Worm (Caenorhabditis elegans): ENCODE data around the gene nlp-67.

nlp-67 gene

ce11 chrX:16151302-16151701, 32.9 kb upstream of the nlp-67 start:
- TF ChIP-seq hlh-1 (tag; optimal IDR thresholded peaks at IDR 0.05) (no peak), ceh-39 (tag; optimal IDR thresholded peaks at IDR 0.05) (no peak), sem-2 (GFP tag; optimal IDR thresholded peaks at IDR 0.05) (no peak), unc-62 (GFP tag; optimal IDR thresholded peaks at IDR 0.05) (no peak), zip-8 (tag; optimal IDR thresholded peaks at IDR 0.05) (no peak), mls-2 (tag; optimal IDR thresholded peaks at IDR 0.05) (no peak), snpc-4 (tag; optimal IDR thresholded peaks at IDR 0.05) (no peak)

DNA sequence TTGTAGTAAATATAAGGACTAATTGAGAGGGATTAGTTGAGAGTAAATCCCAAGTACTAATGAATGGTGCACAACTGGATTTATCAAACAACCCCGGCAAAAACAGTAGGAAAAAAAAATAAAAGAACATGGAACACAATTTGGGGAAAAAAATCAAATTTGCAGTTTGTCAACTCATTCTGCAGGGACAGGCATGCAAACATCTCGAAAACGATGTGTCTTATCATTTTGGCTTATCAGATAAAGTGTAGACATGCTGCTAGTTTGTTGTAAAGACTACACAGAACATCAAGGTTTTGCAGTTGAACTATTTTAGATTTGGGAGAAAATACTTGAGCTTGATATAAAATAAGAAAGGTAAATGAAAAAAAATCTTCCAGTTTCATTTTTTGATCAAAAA, 30.4 kb upstream of the nlp-67 start:
- no peak for TF ChIP-seq lin-32 (GFP tag; optimal IDR thresholded peaks at IDR 0.05)
- no peak for TF ChIP-seq nhr-237 (tag; optimal IDR thresholded peaks at IDR 0.05)
- TF ChIP-seq unc-120 (tag; optimal IDR thresholded peaks at IDR 0.05; ENCODE audit: poor library complexity, severe bottlenecking), result no peak
- no peak for TF ChIP-seq blmp-1 (tag; optimal IDR thresholded peaks at IDR 0.05)
- no peak for TF ChIP-seq mep-1 (tag; optimal IDR thresholded peaks at IDR 0.05)
- no peak for TF ChIP-seq elt-1 (tag; optimal IDR thresholded peaks at IDR 0.05; ENCODE audit: borderline replicate concordance, insufficient read depth)
- TF ChIP-seq nhr-28 (tag; optimal IDR thresholded peaks at IDR 0.05), result no peak
- no peak for TF ChIP-seq sem-2 (GFP tag; optimal IDR thresholded peaks at IDR 0.05)
- no peak for TF ChIP-seq lsy-2 (tag; optimal IDR thresholded peaks at IDR 0.05)
- no peak for TF ChIP-seq nhr-12 (tag; optimal IDR thresholded peaks at IDR 0.05)
- no peak for TF ChIP-seq nhr-2 (tag; optimal IDR thresholded peaks at IDR 0.05)
- no peak for TF ChIP-seq ceh-83 (GFP tag; optimal IDR thresholded peaks at IDR 0.05)
- TF ChIP-seq bed-3 (GFP tag; optimal IDR thresholded peaks at IDR 0.05), result no peak
- TF ChIP-seq ceh-43 (GFP tag; optimal IDR thresholded peaks at IDR 0.05), result no peak
- TF ChIP-seq nhr-76 (tag; optimal IDR thresholded peaks at IDR 0.05), result no peak
- TF ChIP-seq ces-1 (GFP tag; optimal IDR thresholded peaks at IDR 0.05), result no peak

ce11 chrX:16155216-16155991, 28.8 kb upstream of the nlp-67 start:
- TF ChIP-seq nhr-28 (tag; optimal IDR thresholded peaks at IDR 0.05) (no peak), ces-1 (GFP tag; optimal IDR thresholded peaks at IDR 0.05) (peak; percentile 66), hlh-1 (tag; optimal IDR thresholded peaks at IDR 0.05) (peak; percentile 31), sptf-1 (tag; optimal IDR thresholded peaks at IDR 0.05) (peak; percentile 4), M03D4.4 (tag; optimal IDR thresholded peaks at IDR 0.05) (no peak)

- TF ChIP-seq elt-1 (tag; optimal IDR thresholded peaks at IDR 0.05; ENCODE audit: borderline replicate concordance, insufficient read depth) (peak; percentile 89), ham-2 (GFP tag; optimal IDR thresholded peaks at IDR 0.05) (peak; percentile 88), ces-1 (GFP tag; optimal IDR thresholded peaks at IDR 0.05) (no peak), nhr-237 (tag; optimal IDR thresholded peaks at IDR 0.05) (peak; percentile 36), blmp-1 (tag; optimal IDR thresholded peaks at IDR 0.05) (peak; percentile 1), sem-2 (GFP tag; optimal IDR thresholded peaks at IDR 0.05) (peak; percentile 6), unc-62 (GFP tag; optimal IDR thresholded peaks at IDR 0.05) (peak; percentile 50), cnd-1 (tag; optimal IDR thresholded peaks at IDR 0.05) (no peak)
Measured at ce11 chrX:16156891-16157290, 27.3 kb upstream of the nlp-67 start.

DNA sequence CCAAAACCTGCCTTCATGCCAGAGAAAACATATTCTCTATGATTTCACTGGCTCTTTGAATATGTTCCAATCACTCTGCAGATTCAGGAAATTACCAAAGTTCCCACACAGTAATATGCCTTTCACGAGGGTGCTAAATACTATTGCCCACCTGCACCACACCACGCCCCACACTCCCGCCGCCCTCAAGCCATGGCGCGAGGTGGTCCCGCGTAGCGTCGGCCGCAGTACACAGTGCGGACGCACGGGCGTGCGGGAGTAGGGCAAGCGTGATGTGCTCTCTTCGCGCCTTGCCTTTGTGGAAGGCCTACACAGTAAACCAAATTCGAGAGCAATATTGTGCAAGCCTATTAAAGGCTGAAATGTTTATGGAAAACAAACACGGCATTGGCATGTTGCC, 26.7 kb upstream of the nlp-67 start:
- TF ChIP-seq snpc-4 (tag; optimal IDR thresholded peaks at IDR 0.05) (no peak), hlh-1 (tag; optimal IDR thresholded peaks at IDR 0.05) (no peak), mep-1 (tag; optimal IDR thresholded peaks at IDR 0.05) (no peak), tbx-8 (GFP tag; optimal IDR thresholded peaks at IDR 0.05) (no peak), elt-3 (tag; optimal IDR thresholded peaks at IDR 0.05) (no peak), unc-62 (GFP tag; optimal IDR thresholded peaks at IDR 0.05) (no peak), blmp-1 (tag; optimal IDR thresholded peaks at IDR 0.05) (no peak), lin-13 (tag; optimal IDR thresholded peaks at IDR 0.05) (no peak), ztf-11 (tag; optimal IDR thresholded peaks at IDR 0.05) (no peak), ceh-43 (GFP tag; optimal IDR thresholded peaks at IDR 0.05) (no peak)

DNA sequence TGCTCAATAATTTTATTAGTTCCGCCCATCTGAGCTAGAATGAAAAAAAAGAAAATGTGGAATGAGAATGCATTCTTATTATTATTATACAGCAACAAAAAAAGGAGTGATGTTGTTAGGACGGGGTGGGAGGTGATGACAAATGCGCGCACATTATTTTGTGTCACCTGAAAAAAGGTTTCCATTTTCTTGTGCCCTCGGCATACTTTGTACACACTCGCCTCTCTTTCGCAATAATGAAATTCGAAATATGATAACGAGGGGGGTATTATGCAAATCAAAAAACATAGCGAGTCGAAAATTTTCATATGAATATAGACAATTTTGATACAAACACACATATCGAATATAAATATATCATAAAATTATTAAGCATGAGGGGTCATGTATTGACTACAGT, 24.8 kb upstream of the nlp-67 start:
- TF ChIP-seq sptf-1 (tag; optimal IDR thresholded peaks at IDR 0.05) (no peak), nhr-28 (tag; optimal IDR thresholded peaks at IDR 0.05) (no peak), ces-1 (GFP tag; optimal IDR thresholded peaks at IDR 0.05) (no peak), mab-5 (tag; optimal IDR thresholded peaks at IDR 0.05) (no peak)
